Worm (Caenorhabditis elegans) whole organism, L4/young adult: ENCODE data around the gene phat-3.

Experiments
- W03F9.2 ChIP-seq: fragments of 150-350 bp; optimal IDR thresholded peaks from 2 replicates; lab custom pipeline; 2014; ENCODE audit warnings: missing biosample characterization, missing genetic modification characterization
- dao-5 ChIP-seq: sonication (generic microtip); optimal IDR thresholded peaks from 2 replicates; lab custom pipeline; 2016; ENCODE audit warnings: missing genotype, missing genetic modification characterization, moderate library complexity, missing compliant biosample characterization
- him-1 ChIP-seq: sonication (generic microtip); optimal IDR thresholded peaks from 2 replicates; lab custom pipeline; 2016; ENCODE audit warnings: missing genotype, missing genetic modification reagents, missing genetic modification characterization, missing compliant biosample characterization

ce11 chrV:4073455-4073854 lies 29.7 kb downstream of the phat-3 start, which contains the start of gene otpl-2:
- TF ChIP-seq W03F9.2 (tag; lab: Kevin White, UChicago) (no peak), him-1 (no peak), dao-5 (no peak)
